Worm (Caenorhabditis elegans): ENCODE data around the gene math-6.

math-6 gene

DNA sequence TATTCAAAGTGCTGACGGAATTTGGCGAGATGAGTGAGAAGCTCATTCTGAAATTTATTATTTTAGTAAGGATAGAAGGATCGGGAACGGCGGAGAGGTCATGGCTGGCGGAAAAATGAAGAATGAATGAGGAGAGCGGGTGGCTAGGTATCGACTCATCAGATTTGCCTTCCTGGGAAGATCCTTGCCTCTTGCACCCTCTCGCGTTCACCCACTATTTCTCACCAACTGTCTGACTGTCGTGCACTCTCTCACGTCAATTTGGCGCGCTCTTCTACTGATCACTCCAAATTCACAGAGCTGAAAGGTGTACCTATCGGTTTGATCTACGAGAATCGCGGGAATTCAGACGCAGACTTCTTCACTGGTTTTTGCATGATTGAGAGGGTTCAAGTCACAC, 36.4 kb downstream of the math-6 start, which contains the start of gene fbxb-97:
Gene fbxb-97 (minus strand): TSS at position 53 of the 400 bp plus-strand sequence.
- TF ChIP-seq ceh-31 (tag; optimal IDR thresholded peaks at IDR 0.05) (no peak), pat-9 (tag; optimal IDR thresholded peaks at IDR 0.05) (no peak), unc-55 (GFP tag; optimal IDR thresholded peaks at IDR 0.05) (no peak), mec-3 (tag; optimal IDR thresholded peaks at IDR 0.05; ENCODE audit: borderline replicate concordance) (no peak), ets-4 (tag; optimal IDR thresholded peaks at IDR 0.05) (no peak), ama-1 (optimal IDR thresholded peaks at IDR 0.05) (no peak), fkh-10 (GFP tag; optimal IDR thresholded peaks at IDR 0.05) (no peak), C38D4.7 (GFP tag; optimal IDR thresholded peaks at IDR 0.05) (no peak), unc-3 (GFP tag; conservative IDR thresholded peaks at IDR 0.05) (no peak), unc-3 (tag; optimal IDR thresholded peaks at IDR 0.05) (no peak), sox-4 (tag; optimal IDR thresholded peaks at IDR 0.05) (no peak), ceh-48 (tag; optimal IDR thresholded peaks at IDR 0.05) (no peak)

DNA sequence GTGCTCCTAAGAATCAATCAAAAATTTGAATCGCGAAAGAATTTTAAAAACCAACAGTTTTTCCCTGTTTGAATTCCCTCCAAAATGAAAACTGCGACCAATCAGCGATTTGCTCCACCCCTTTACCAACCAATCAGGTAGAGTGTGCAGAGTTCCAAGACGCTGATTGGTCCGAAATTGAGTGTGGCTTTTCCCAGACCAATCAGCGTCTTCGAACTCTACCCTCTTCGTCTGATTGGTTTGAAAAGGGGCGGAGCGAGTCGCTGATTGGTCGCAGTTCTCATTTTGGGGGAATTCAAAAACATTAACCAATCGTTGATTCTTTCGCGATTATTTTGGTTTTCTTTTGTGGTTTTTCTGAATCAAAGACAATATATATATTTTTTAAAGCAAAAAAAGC, 40.0 kb downstream of the math-6 start:
- TF ChIP-seq ets-4 (tag; optimal IDR thresholded peaks at IDR 0.05) (no peak), nfya-1 (tag; optimal IDR thresholded peaks at IDR 0.05) (peak; percentile 78)

DNA sequence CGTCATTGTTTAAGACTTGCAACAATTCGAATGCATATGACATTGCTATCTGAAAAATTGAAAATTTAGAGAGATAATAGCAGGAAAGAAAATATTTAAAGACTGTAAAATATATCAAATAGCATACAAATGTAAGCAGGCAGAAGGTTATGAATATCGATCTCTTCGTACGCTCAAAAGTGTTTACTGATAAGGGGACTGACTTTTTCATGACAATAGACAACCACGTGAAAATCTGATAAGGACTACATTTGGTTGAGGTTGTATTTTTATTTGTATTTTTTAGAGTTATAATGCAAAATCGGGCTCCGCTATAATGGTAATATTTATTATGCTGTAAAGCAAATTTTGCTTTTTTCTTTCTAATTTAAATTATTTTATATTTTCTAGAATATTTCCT, 41.6 kb downstream of the math-6 start, which contains the start of the genes C52E2.5 and C52E2.4:
Gene C52E2.5 (minus strand): TSS at position 43 of the 400 bp plus-strand sequence.
Gene C52E2.4 (plus strand): TSS at position 252 of the 400 bp plus-strand sequence.
- TF ChIP-seq ceh-2 (tag; optimal IDR thresholded peaks at IDR 0.05) (no peak), elt-2 (tag; optimal IDR thresholded peaks at IDR 0.05) (peak; percentile 67)

DNA sequence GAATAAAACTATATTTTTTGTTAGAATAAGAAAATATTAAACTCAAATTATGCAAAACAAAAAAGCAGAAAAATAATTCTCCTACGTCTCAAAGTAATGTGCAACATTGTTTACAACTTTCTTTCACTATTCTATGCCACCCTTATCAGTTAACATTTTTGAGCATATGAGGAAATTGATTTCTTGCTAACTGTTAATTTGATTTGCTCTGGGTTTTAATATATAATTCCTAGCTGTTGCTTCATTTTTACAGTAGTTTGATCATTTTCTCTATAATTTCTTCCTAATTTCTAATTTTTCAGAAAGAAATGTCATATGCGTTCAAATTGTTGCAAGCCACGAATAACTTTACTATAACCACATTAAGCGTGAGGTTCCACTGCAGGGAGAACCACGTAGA, 48.3 kb downstream of the math-6 start, which contains the start of gene T08E11.1:
Gene T08E11.1 (plus strand): TSS at position 301 of the 400 bp plus-strand sequence.
- no peak for TF ChIP-seq unc-42 (tag; optimal IDR thresholded peaks at IDR 0.05)
